Worm (Caenorhabditis elegans): ENCODE measurements around the gene F58A3.3.

ce11 chrX:11050335-11050734 is 37.9 kb downstream of the F58A3.3 start:
- TF ChIP-seq W03F9.2 (tag; optimal IDR thresholded peaks at IDR 0.05), result no peak
- no peak for TF ChIP-seq him-1 (tag; optimal IDR thresholded peaks at IDR 0.05)

All from whole organism, L4/young adult.